Worm (Caenorhabditis elegans) whole organism, young adult: ENCODE measurements around the gene nhr-273.
A peak's percentile ranks its signal among the peaks of the same experiment; 100 is the strongest.

ENCODE experiments used
- B0261.1 ChIP-seq: sonication (generic microtip); optimal IDR thresholded peaks from 2 replicates; lab custom pipeline; 2016; ENCODE audit warnings: mild to moderate bottlenecking, missing genetic modification characterization, moderate library complexity, missing compliant biosample characterization
- B0336.3 ChIP-seq: fragments of 200-800 bp; sonication (Bioruptor generic); IDR thresholded peaks from 2 replicates; pipeline ENCODE4 v1.3.6; 2022; ENCODE audit warnings: missing genetic modification characterization, missing compliant biosample characterization
- F33H1.4 ChIP-seq: fragments of 200-800 bp; sonication (Bioruptor generic); IDR thresholded peaks from 2 replicates; pipeline ENCODE4 v1.3.6; 2022; ENCODE audit warnings: missing genetic modification reagents, missing genetic modification characterization, missing compliant biosample characterization
- F57A8.1 ChIP-seq: fragments of 200-800 bp; sonication (Bioruptor generic); optimal IDR thresholded peaks from 2 replicates; lab custom pipeline; 2018; ENCODE audit warnings: mild to moderate bottlenecking, missing genetic modification characterization, moderate library complexity, missing compliant biosample characterization
- F57C9.4 ChIP-seq: sonication (generic microtip); optimal IDR thresholded peaks from 2 replicates; lab custom pipeline; 2017; ENCODE audit warnings: mild to moderate bottlenecking, missing genetic modification characterization, missing compliant biosample characterization
- K11D2.4 ChIP-seq: fragments of 200-800 bp; sonication (Bioruptor generic); IDR thresholded peaks from 2 replicates; pipeline ENCODE4 v1.3.6; 2022; ENCODE audit warnings: missing genetic modification reagents, missing genetic modification characterization, missing compliant biosample characterization
- K12H6.12 ChIP-seq: fragments of 200-800 bp; sonication (Bioruptor generic); optimal IDR thresholded peaks from 2 replicates; lab custom pipeline; 2018; ENCODE audit warnings: mild to moderate bottlenecking, missing genetic modification characterization, missing compliant biosample characterization
- Y53G8AR.9 ChIP-seq: fragments of 200-800 bp; sonication (Bioruptor generic); conservative IDR thresholded peaks from 2 replicates; pipeline ENCODE4 v1.3.6; 2022; ENCODE audit warnings: missing genetic modification reagents, missing genetic modification characterization, missing compliant biosample characterization
- Y67H2A.10 ChIP-seq: fragments of 200-800 bp; sonication (Bioruptor generic); conservative IDR thresholded peaks from 2 replicates; pipeline ENCODE4 v1.3.6; 2022; ENCODE audit warnings: missing genetic modification reagents, missing genetic modification characterization, missing compliant biosample characterization
- Y79H2A.3 ChIP-seq: fragments of 200-800 bp; sonication (Bioruptor generic); conservative IDR thresholded peaks from 2 replicates; pipeline ENCODE4 v1.3.6; 2022; ENCODE audit warnings: missing genetic modification reagents, missing genetic modification characterization, missing compliant biosample characterization
- ZK185.1 ChIP-seq: sonication (generic microtip); optimal IDR thresholded peaks from 2 replicates; lab custom pipeline; 2016; ENCODE audit warnings: mild to moderate bottlenecking, missing genetic modification characterization, missing compliant biosample characterization; ENCODE audit not compliant: poor library complexity, severe bottlenecking
- akir-1 ChIP-seq: fragments of 200-800 bp; sonication (Bioruptor generic); optimal IDR thresholded peaks from 2 replicates; lab custom pipeline; 2018; ENCODE audit warnings: mild to moderate bottlenecking, missing genetic modification characterization, moderate library complexity, missing compliant biosample characterization
- aptf-2 ChIP-seq: fragments of 200-800 bp; sonication (Bioruptor generic); conservative IDR thresholded peaks from 2 replicates; pipeline ENCODE4 v1.3.6; 2022; ENCODE audit warnings: missing genetic modification reagents, missing genetic modification characterization, missing compliant biosample characterization
- attf-5 ChIP-seq: fragments of 200-800 bp; sonication (Bioruptor generic); optimal IDR thresholded peaks from 2 replicates; lab custom pipeline; 2018; ENCODE audit warnings: mild to moderate bottlenecking, missing genetic modification characterization, missing compliant biosample characterization
- attf-6 ChIP-seq: fragments of 200-800 bp; sonication (Bioruptor generic); IDR thresholded peaks from 2 replicates; pipeline ENCODE4 v1.3.6; 2022; ENCODE audit warnings: missing genetic modification reagents, missing genetic modification characterization, missing compliant biosample characterization
- ccch-3 ChIP-seq: fragments of 200-800 bp; sonication (Bioruptor generic); optimal IDR thresholded peaks from 2 replicates; lab custom pipeline; 2018; ENCODE audit warnings: mild to moderate bottlenecking, missing genetic modification characterization, missing compliant biosample characterization
- cebp-1 ChIP-seq, 2 experiments: fragments of 200-800 bp in 1 of 2; sonication (Bioruptor generic) in 1 of 2; sonication (generic microtip) in 1 of 2; IDR thresholded peaks in 1 of 2; optimal IDR thresholded peaks in 1 of 2; 2 replicates each; pipeline versions ENCODE4 v1.3.6 to Lab custom; 2017 to 2022; ENCODE audit warnings: missing compliant biosample characterization in 2 of 2, missing genetic modification characterization in 2 of 2, mild to moderate bottlenecking in 1 of 2, missing genetic modification reagents in 1 of 2, moderate library complexity in 1 of 2
- cebp-2 ChIP-seq: fragments of 200-800 bp; sonication (Bioruptor generic); IDR thresholded peaks from 2 replicates; pipeline ENCODE4 v1.3.6; 2022; ENCODE audit warnings: missing genetic modification characterization, missing compliant biosample characterization
- ceh-27 ChIP-seq: fragments of 200-800 bp; sonication (Bioruptor generic); optimal IDR thresholded peaks from 2 replicates; lab custom pipeline; 2018; ENCODE audit warnings: mild to moderate bottlenecking, missing genetic modification characterization, moderate library complexity, missing compliant biosample characterization
- ceh-79 ChIP-seq: sonication (generic microtip); optimal IDR thresholded peaks from 2 replicates; lab custom pipeline; 2017; ENCODE audit warnings: mild to moderate bottlenecking, missing genetic modification characterization, missing compliant biosample characterization
- dox-1 ChIP-seq: fragments of 200-800 bp; sonication (Bioruptor generic); IDR thresholded peaks from 2 replicates; pipeline ENCODE4 v1.3.6; 2022; ENCODE audit warnings: missing genetic modification reagents, missing genetic modification characterization, missing compliant biosample characterization
- dpff-1 ChIP-seq: sonication (generic microtip); optimal IDR thresholded peaks from 2 replicates; lab custom pipeline; 2017; ENCODE audit warnings: mild to moderate bottlenecking, missing genetic modification characterization, missing compliant biosample characterization
- ekl-4 ChIP-seq: fragments of 200-800 bp; sonication (Bioruptor generic); IDR thresholded peaks from 2 replicates; pipeline ENCODE4 v1.3.6; 2022; ENCODE audit warnings: missing genetic modification reagents, missing genetic modification characterization, missing compliant biosample characterization
- fkh-3 ChIP-seq: sonication (generic microtip); optimal IDR thresholded peaks from 2 replicates; lab custom pipeline; 2016; ENCODE audit warnings: mild to moderate bottlenecking, missing genetic modification characterization, missing compliant biosample characterization
- hmg-1.2 ChIP-seq: fragments of 200-800 bp; sonication (Bioruptor generic); IDR thresholded peaks from 2 replicates; pipeline ENCODE4 v1.3.6; 2022; ENCODE audit warnings: missing genetic modification reagents, missing genetic modification characterization, missing compliant biosample characterization
- madf-6 ChIP-seq: fragments of 200-800 bp; sonication (Bioruptor generic); IDR thresholded peaks from 2 replicates; pipeline ENCODE4 v1.3.6; 2022; ENCODE audit warnings: missing genetic modification reagents, missing genetic modification characterization, missing compliant biosample characterization
- mcd-1 ChIP-seq: fragments of 200-800 bp; sonication (Bioruptor generic); IDR thresholded peaks from 2 replicates; pipeline ENCODE4 v1.3.6; 2022; ENCODE audit warnings: missing genetic modification reagents, missing genetic modification characterization, missing compliant biosample characterization
- nfyb-1 ChIP-seq: fragments of 200-800 bp; sonication (Bioruptor generic); IDR thresholded peaks from 2 replicates; pipeline ENCODE4 v1.3.6; 2022; ENCODE audit warnings: missing genetic modification reagents, missing genetic modification characterization, missing compliant biosample characterization
- nhr-120 ChIP-seq: fragments of 200-800 bp; sonication (Bioruptor generic); IDR thresholded peaks from 2 replicates; pipeline ENCODE4 v1.3.6; 2022; ENCODE audit warnings: missing genetic modification characterization, missing compliant biosample characterization
- nhr-80 ChIP-seq: sonication (generic microtip); optimal IDR thresholded peaks from 2 replicates; lab custom pipeline; 2016; ENCODE audit warnings: missing genetic modification characterization, missing compliant biosample characterization
- nhr-90 ChIP-seq: sonication (generic microtip); optimal IDR thresholded peaks from 2 replicates; lab custom pipeline; 2016; ENCODE audit warnings: missing genotype, mild to moderate bottlenecking, missing genetic modification characterization, missing compliant biosample characterization
- sea-2 ChIP-seq: fragments of 200-800 bp; sonication (Bioruptor generic); IDR thresholded peaks from 2 replicates; pipeline ENCODE4 v1.3.6; 2022; ENCODE audit warnings: missing genetic modification characterization, missing compliant biosample characterization
- snpc-1.3 ChIP-seq: sonication (generic microtip); optimal IDR thresholded peaks from 2 replicates; lab custom pipeline; 2017; ENCODE audit warnings: missing genetic modification characterization, mild to moderate bottlenecking, missing compliant biosample characterization, antibody characterized with exemption, moderate library complexity, missing genotype, missing genetic modification reagents; ENCODE audit not compliant: insufficient read depth
- somi-1 ChIP-seq: fragments of 200-800 bp; sonication (Bioruptor generic); optimal IDR thresholded peaks from 2 replicates; lab custom pipeline; 2018; ENCODE audit warnings: mild to moderate bottlenecking, missing genetic modification characterization, missing compliant biosample characterization
- sptf-2 ChIP-seq: fragments of 200-800 bp; sonication (Bioruptor generic); optimal IDR thresholded peaks from 2 replicates; lab custom pipeline; 2018; ENCODE audit warnings: mild to moderate bottlenecking, missing genetic modification characterization, missing compliant biosample characterization
- unc-130 ChIP-seq: sonication (generic microtip); optimal IDR thresholded peaks from 2 replicates; lab custom pipeline; 2016; ENCODE audit warnings: missing genetic modification reagents, missing genetic modification characterization, missing compliant biosample characterization
- zfh-2 ChIP-seq: fragments of 200-800 bp; sonication (Bioruptor generic); conservative IDR thresholded peaks from 2 replicates; pipeline ENCODE4 v1.3.6; 2022; ENCODE audit warnings: missing genetic modification reagents, missing genetic modification characterization, missing compliant biosample characterization
- zim-3 ChIP-seq: sonication (generic microtip); optimal IDR thresholded peaks from 2 replicates; lab custom pipeline; 2017; ENCODE audit warnings: mild to moderate bottlenecking, missing genetic modification characterization, moderate library complexity, missing compliant biosample characterization
- ztf-6 ChIP-seq: fragments of 200-800 bp; sonication (Bioruptor generic); IDR thresholded peaks from 2 replicates; pipeline ENCODE4 v1.3.6; 2022; ENCODE audit warnings: missing genetic modification reagents, missing genetic modification characterization, missing compliant biosample characterization

Gene nhr-273

DNA sequence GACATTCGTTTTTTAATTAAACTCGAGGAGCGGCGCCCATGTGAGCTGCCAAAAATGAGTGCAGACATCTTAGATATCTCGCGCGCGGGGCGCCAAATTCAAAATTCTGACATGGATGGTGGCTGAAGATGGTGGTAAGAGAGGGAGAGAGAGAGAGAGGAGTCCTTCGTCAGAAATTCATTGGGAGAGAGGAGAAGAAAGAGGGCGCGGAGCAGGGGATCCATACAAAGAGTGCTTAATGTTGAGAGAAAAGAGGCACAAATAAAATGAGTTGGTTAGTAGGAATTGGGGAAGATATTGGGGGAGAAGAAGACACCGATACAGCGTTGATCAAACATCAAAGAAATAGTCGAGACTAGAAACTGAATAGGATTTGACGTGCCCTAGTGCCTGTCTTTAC lies 18.4 kb downstream of the nhr-273 start:
- TF ChIP-seq ceh-27 (peak; percentile 6), cebp-2 (GFP tag; lab: Robert Waterston, UW) (no peak), F57C9.4 (no peak), zfh-2 (peak; percentile 20; the same call in 1 of the 2 replicates), Y67H2A.10 (no peak)

DNA sequence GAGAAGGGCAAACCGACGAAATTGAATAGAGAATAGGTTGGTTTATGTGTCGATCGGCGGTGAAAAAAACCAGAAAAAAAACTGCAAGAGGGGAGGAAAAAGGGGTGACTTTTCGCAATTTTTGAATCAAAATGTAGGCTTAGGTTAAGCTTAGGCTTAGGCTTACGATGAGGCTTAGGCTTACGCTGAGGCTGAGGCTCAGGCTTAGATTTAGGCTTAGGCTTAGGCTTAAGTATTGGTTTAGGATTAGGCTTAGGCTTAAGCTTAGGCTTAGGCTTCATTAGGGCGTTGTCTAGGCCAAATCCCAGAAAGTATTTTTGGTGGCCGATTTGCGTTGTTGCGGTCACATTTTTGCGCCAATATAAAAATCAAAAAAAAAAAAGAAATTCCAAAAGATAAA lies 19.7 kb downstream of the nhr-273 start:
- TF ChIP-seq snpc-1.3 (tag; lab: Kevin White, UChicago), result no peak
- TF ChIP-seq nfyb-1 (GFP tag; lab: Robert Waterston, UW), result no peak
- TF ChIP-seq fkh-3 (tag; lab: Kevin White, UChicago), result no peak

DNA sequence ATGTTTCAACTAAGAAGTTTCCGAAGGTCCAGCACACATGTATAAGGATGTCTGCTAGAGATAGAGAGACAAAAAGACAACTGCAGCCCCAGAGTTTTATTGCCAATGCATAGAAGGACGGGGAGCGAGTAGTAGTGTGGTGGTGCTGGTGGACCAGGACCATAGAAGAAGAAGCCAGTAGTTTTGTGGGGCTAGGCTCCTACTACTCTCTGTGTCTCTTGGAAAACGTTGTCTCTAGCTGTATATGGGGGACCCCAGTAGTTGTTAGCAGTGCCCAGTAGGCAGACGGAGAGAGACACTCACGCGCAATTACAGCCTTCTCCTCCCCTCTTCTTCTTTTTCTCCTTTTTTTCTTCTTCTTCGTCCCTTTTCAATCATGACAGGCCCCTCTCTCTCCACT lies 20.9 kb downstream of the nhr-273 start:
- TF ChIP-seq dox-1 (no peak), sea-2 (no peak), hmg-1.2 (GFP tag; lab: Robert Waterston, UW) (peak; percentile 37; the same call in 1 of the 2 replicates), zfh-2 (peak; percentile 63; the same call in 1 of the 2 replicates), K11D2.4 (GFP tag; lab: Robert Waterston, UW) (0 out of 2 replicates have a peak, but pooled peaks have one; percentile 34), ceh-79 (no peak), ccch-3 (no peak), ZK185.1 (no peak), madf-6 (GFP tag; lab: Robert Waterston, UW) (no peak), nfyb-1 (GFP tag; lab: Robert Waterston, UW) (0 out of 2 replicates have a peak, but pooled peaks have one; percentile 14), akir-1 (GFP tag; lab: Kevin White, UChicago) (no peak), nhr-120 (GFP tag; lab: Robert Waterston, UW) (no peak), sptf-2 (GFP tag; lab: Kevin White, UChicago) (no peak), attf-5 (GFP tag; lab: Kevin White, UChicago) (no peak), cebp-1 (GFP tag; IDR thresholded peaks at IDR 0.05; lab: Robert Waterston, UW) (no peak), cebp-1 (tag; optimal IDR thresholded peaks at IDR 0.05; lab: Kevin White, UChicago) (peak; percentile 33), F33H1.4 (GFP tag; lab: Robert Waterston, UW) (no peak), unc-130 (GFP tag; lab: Kevin White, UChicago) (no peak), K12H6.12 (peak; percentile 55), mcd-1 (GFP tag; lab: Robert Waterston, UW) (no peak), zim-3 (tag; lab: Kevin White, UChicago) (no peak), nhr-90 (no peak), dpff-1 (tag; lab: Kevin White, UChicago) (no peak), F57A8.1 (GFP tag; lab: Kevin White, UChicago) (no peak), ekl-4 (GFP tag; lab: Robert Waterston, UW) (peak; percentile 12; the same call in 1 of the 2 replicates), aptf-2 (GFP tag; lab: Robert Waterston, UW) (no peak), Y53G8AR.9 (GFP tag; lab: Robert Waterston, UW) (no peak), Y79H2A.3 (GFP tag; lab: Robert Waterston, UW) (no peak), B0336.3 (no peak), nhr-80 (tag; lab: Kevin White, UChicago) (no peak), somi-1 (GFP tag; lab: Kevin White, UChicago) (no peak), B0261.1 (tag; lab: Kevin White, UChicago) (no peak), ztf-6 (GFP tag; lab: Robert Waterston, UW) (0 out of 2 replicates have a peak, but pooled peaks have one; percentile 34), attf-6 (no peak)
- TF ChIP-seq, all 124 proteins: peak for 8
